Fruit fly (Drosophila melanogaster) Kc167 (cell line): Measurements from ENCODE around the gene ed.

ENCODE experiments used
- Myc ChIP-seq: fragments of >200 bp; optimal IDR thresholded peaks from 2 replicates; lab custom pipeline; 2017; ENCODE audit warnings: missing external identifiers
- Sin3A ChIP-seq: fragments of >200 bp; optimal IDR thresholded peaks from 2 replicates; lab custom pipeline; 2018; ENCODE audit warnings: missing external identifiers
- h ChIP-seq: fragments of >200 bp; optimal IDR thresholded peaks from 3 replicates; lab custom pipeline; 2018; ENCODE audit warnings: missing external identifiers
- insv ChIP-seq: fragments of >200 bp; optimal IDR thresholded peaks from 3 replicates; lab custom pipeline; 2018; ENCODE audit warnings: missing external identifiers
- psq ChIP-seq: fragments of >200 bp; optimal IDR thresholded peaks from 2 replicates; lab custom pipeline; 2017; ENCODE audit warnings: missing external identifiers
- ttk ChIP-seq: sonication (Bioruptor generic); optimal IDR thresholded peaks from 2 replicates; lab custom pipeline; 2017; ENCODE audit warnings: missing external identifiers

The ed gene

dm6 chr2L:4031203-4032096 lies at the start of gene ed:
ed (plus strand) TSS chr2L:4031377.
- TF ChIP-seq ttk (lab: Kevin White, UChicago) (no peak), Sin3A (lab: Kevin White, UChicago) (no peak), h (lab: Kevin White, UChicago) (no peak), insv (lab: Kevin White, UChicago) (no peak), Myc (lab: Kevin White, UChicago) (no peak)

dm6 chr2L:3991638-3992037 lies 39.5 kb upstream of the ed start, which contains the start of gene fred:
fred (minus strand) TSS chr2L:3991713.
- TF ChIP-seq psq (lab: Kevin White, UChicago): no peak
- no peak for TF ChIP-seq h (lab: Kevin White, UChicago)
- no peak for TF ChIP-seq ttk (lab: Kevin White, UChicago)
- no peak for TF ChIP-seq Sin3A (lab: Kevin White, UChicago)
- TF ChIP-seq insv (lab: Kevin White, UChicago): no peak

- TF ChIP-seq h (lab: Kevin White, UChicago) (no peak), insv (lab: Kevin White, UChicago) (no peak), ttk (lab: Kevin White, UChicago) (no peak), Sin3A (lab: Kevin White, UChicago) (no peak), psq (lab: Kevin White, UChicago) (no peak), Myc (lab: Kevin White, UChicago) (no peak)
These were observed 31.5 kb upstream of the ed start, which contains the start of gene CG43797 for dm6 chr2L:3999718-4000117. CG43797 (plus strand) TSS chr2L:4000018.

dm6 chr2L:4003780-4004179 lies 27.4 kb upstream of the ed start, which contains the start of gene CG34176:
CG34176 (plus strand) TSS chr2L:4004080.
- no peak for TF ChIP-seq ttk (lab: Kevin White, UChicago)
- TF ChIP-seq Sin3A (lab: Kevin White, UChicago): no peak
- TF ChIP-seq insv (lab: Kevin White, UChicago): no peak
- TF ChIP-seq psq (lab: Kevin White, UChicago): no peak
- no peak for TF ChIP-seq h (lab: Kevin White, UChicago)
- TF ChIP-seq Myc (lab: Kevin White, UChicago): no peak

dm6 chr2L:4004684-4005083 lies 26.5 kb upstream of the ed start, which contains the start of gene CG15422:
CG15422 (plus strand) TSS chr2L:4004984.
- TF ChIP-seq insv (lab: Kevin White, UChicago) (no peak), Sin3A (lab: Kevin White, UChicago) (no peak), psq (lab: Kevin White, UChicago) (no peak), h (lab: Kevin White, UChicago) (no peak), ttk (lab: Kevin White, UChicago) (no peak), Myc (lab: Kevin White, UChicago) (no peak)

- TF ChIP-seq Myc (lab: Kevin White, UChicago): no peak
- TF ChIP-seq psq (lab: Kevin White, UChicago): no peak
These were observed 25.4 kb upstream of the ed start, which contains the start of gene CG15423 for dm6 chr2L:4005741-4006140. CG15423 (plus strand) TSS chr2L:4006041.

- no peak for TF ChIP-seq psq (lab: Kevin White, UChicago)
- TF ChIP-seq h (lab: Kevin White, UChicago): no peak
- TF ChIP-seq ttk (lab: Kevin White, UChicago): no peak
- no peak for TF ChIP-seq insv (lab: Kevin White, UChicago)
- TF ChIP-seq Myc (lab: Kevin White, UChicago): no peak
These were observed 23.8 kb upstream of the ed start, which contains the start of gene CG43773 for dm6 chr2L:4007390-4007789. CG43773 (plus strand) TSS chr2L:4007690.

dm6 chr2L:4008353-4008752 lies 22.8 kb upstream of the ed start, which contains the start of gene CG43774:
CG43774 (plus strand) TSS chr2L:4008653.
- TF ChIP-seq Myc (lab: Kevin White, UChicago) (no peak), ttk (lab: Kevin White, UChicago) (no peak), h (lab: Kevin White, UChicago) (no peak), insv (lab: Kevin White, UChicago) (no peak), psq (lab: Kevin White, UChicago) (no peak), Sin3A (lab: Kevin White, UChicago) (no peak)

- TF ChIP-seq Sin3A (lab: Kevin White, UChicago) (no peak), h (lab: Kevin White, UChicago) (no peak), ttk (lab: Kevin White, UChicago) (no peak), insv (lab: Kevin White, UChicago) (no peak), psq (lab: Kevin White, UChicago) (no peak), Myc (lab: Kevin White, UChicago) (no peak)
These were observed 19.1 kb upstream of the ed start for dm6 chr2L:4012089-4012488.

- TF ChIP-seq psq (lab: Kevin White, UChicago) (no peak), h (lab: Kevin White, UChicago) (no peak), ttk (lab: Kevin White, UChicago) (no peak), Myc (lab: Kevin White, UChicago) (no peak), insv (lab: Kevin White, UChicago) (no peak), Sin3A (lab: Kevin White, UChicago) (no peak)
These were observed 12.0 kb upstream of the ed start for dm6 chr2L:4019198-4019597.

- TF ChIP-seq ttk (lab: Kevin White, UChicago) (no peak), Myc (lab: Kevin White, UChicago) (no peak), insv (lab: Kevin White, UChicago) (no peak), h (lab: Kevin White, UChicago) (no peak), Sin3A (lab: Kevin White, UChicago) (no peak), psq (lab: Kevin White, UChicago) (no peak)
These were observed 11.4 kb upstream of the ed start for dm6 chr2L:4019765-4020164.
